Worm (Caenorhabditis elegans): ENCODE results near the gene F09B12.5.

The F09B12.5 gene

ce11 chrX:15084395-15084794, at the start of gene F09B12.5:
Gene F09B12.5 (plus strand): TSS chrX:15084695.
- TF ChIP-seq flt-1 (GFP tag; IDR thresholded peaks at IDR 0.05) (no peak), ztf-23 (GFP tag; IDR thresholded peaks at IDR 0.05) (no peak), klf-2 (GFP tag; conservative IDR thresholded peaks at IDR 0.05) (no peak), cog-1 (tag; optimal IDR thresholded peaks at IDR 0.05) (no peak), ztf-29 (GFP tag; IDR thresholded peaks at IDR 0.05) (no peak), ref-1 (GFP tag; conservative IDR thresholded peaks at IDR 0.05) (no peak), med-1 (GFP tag; optimal IDR thresholded peaks at IDR 0.05; ENCODE audit: insufficient read depth) (no peak), tab-1 (GFP tag; IDR thresholded peaks at IDR 0.05) (no peak), T22C8.4 (GFP tag; IDR thresholded peaks at IDR 0.05) (no peak)

- TF ChIP-seq flt-1 (GFP tag; IDR thresholded peaks at IDR 0.05) = no peak
- no peak for TF ChIP-seq ztf-23 (GFP tag; IDR thresholded peaks at IDR 0.05)
- no peak for TF ChIP-seq cog-1 (tag; optimal IDR thresholded peaks at IDR 0.05)
- no peak for TF ChIP-seq ztf-29 (GFP tag; IDR thresholded peaks at IDR 0.05)
- TF ChIP-seq klf-2 (GFP tag; conservative IDR thresholded peaks at IDR 0.05) = no peak
- TF ChIP-seq tab-1 (GFP tag; IDR thresholded peaks at IDR 0.05) = no peak
- TF ChIP-seq ref-1 (GFP tag; conservative IDR thresholded peaks at IDR 0.05) = no peak
- no peak for TF ChIP-seq T22C8.4 (GFP tag; IDR thresholded peaks at IDR 0.05)
- TF ChIP-seq med-1 (GFP tag; optimal IDR thresholded peaks at IDR 0.05; ENCODE audit: insufficient read depth) = no peak
Measured at ce11 chrX:15034787-15035186, 49.7 kb upstream of the F09B12.5 start, which contains the start of gene dsc-1. Gene dsc-1 (minus strand): TSS chrX:15034832.

- TF ChIP-seq ztf-23 (GFP tag; IDR thresholded peaks at IDR 0.05) (no peak), ref-1 (GFP tag; conservative IDR thresholded peaks at IDR 0.05) (no peak), ztf-29 (GFP tag; IDR thresholded peaks at IDR 0.05) (no peak), cog-1 (tag; optimal IDR thresholded peaks at IDR 0.05) (no peak), tab-1 (GFP tag; IDR thresholded peaks at IDR 0.05) (no peak), med-1 (GFP tag; optimal IDR thresholded peaks at IDR 0.05; ENCODE audit: insufficient read depth) (no peak), T22C8.4 (GFP tag; IDR thresholded peaks at IDR 0.05) (no peak), klf-2 (GFP tag; conservative IDR thresholded peaks at IDR 0.05) (no peak)
Measured at ce11 chrX:15035748-15036147, 48.7 kb upstream of the F09B12.5 start.

- TF ChIP-seq tab-1 (GFP tag; IDR thresholded peaks at IDR 0.05) (no peak), klf-2 (GFP tag; conservative IDR thresholded peaks at IDR 0.05) (no peak), flt-1 (GFP tag; IDR thresholded peaks at IDR 0.05) (no peak), ref-1 (GFP tag; conservative IDR thresholded peaks at IDR 0.05) (no peak), T22C8.4 (GFP tag; IDR thresholded peaks at IDR 0.05) (no peak), ztf-29 (GFP tag; IDR thresholded peaks at IDR 0.05) (no peak), med-1 (GFP tag; optimal IDR thresholded peaks at IDR 0.05; ENCODE audit: insufficient read depth) (no peak), ztf-23 (GFP tag; IDR thresholded peaks at IDR 0.05) (no peak), cog-1 (tag; optimal IDR thresholded peaks at IDR 0.05) (no peak)
Measured at ce11 chrX:15036287-15036686, 48.2 kb upstream of the F09B12.5 start.

- no peak for TF ChIP-seq ref-1 (GFP tag; conservative IDR thresholded peaks at IDR 0.05)
- no peak for TF ChIP-seq ztf-29 (GFP tag; IDR thresholded peaks at IDR 0.05)
- TF ChIP-seq flt-1 (GFP tag; IDR thresholded peaks at IDR 0.05) = no peak
Measured at ce11 chrX:15039029-15039695, 45.3 kb upstream of the F09B12.5 start.

- no peak for TF ChIP-seq ztf-29 (GFP tag; IDR thresholded peaks at IDR 0.05)
- TF ChIP-seq tab-1 (GFP tag; IDR thresholded peaks at IDR 0.05) = no peak
Measured at ce11 chrX:15039696-15040212, 44.7 kb upstream of the F09B12.5 start.

- peak; percentile 80 for TF ChIP-seq flt-1 (GFP tag; IDR thresholded peaks at IDR 0.05)
- TF ChIP-seq cog-1 (tag; optimal IDR thresholded peaks at IDR 0.05) = peak; percentile 90
- TF ChIP-seq T22C8.4 (GFP tag; IDR thresholded peaks at IDR 0.05) = no peak
- TF ChIP-seq tab-1 (GFP tag; IDR thresholded peaks at IDR 0.05) = peak; percentile 50; the same call in 1 of the 2 replicates
- TF ChIP-seq ztf-29 (GFP tag; IDR thresholded peaks at IDR 0.05) = 0 out of 2 replicates have a peak, but pooled peaks have one; percentile 50
- TF ChIP-seq ref-1 (GFP tag; conservative IDR thresholded peaks at IDR 0.05) = no peak
Measured at ce11 chrX:15040552-15041080, 43.9 kb upstream of the F09B12.5 start, which contains the start of gene C18B12.4. Gene C18B12.4 (minus strand): TSS chrX:15040602.

- TF ChIP-seq ztf-23 (GFP tag; IDR thresholded peaks at IDR 0.05) (no peak), klf-2 (GFP tag; conservative IDR thresholded peaks at IDR 0.05) (no peak), cog-1 (tag; optimal IDR thresholded peaks at IDR 0.05) (no peak), ref-1 (GFP tag; conservative IDR thresholded peaks at IDR 0.05) (no peak), T22C8.4 (GFP tag; IDR thresholded peaks at IDR 0.05) (no peak), flt-1 (GFP tag; IDR thresholded peaks at IDR 0.05) (no peak), tab-1 (GFP tag; IDR thresholded peaks at IDR 0.05) (no peak)
Measured at ce11 chrX:15041340-15041739, 43.2 kb upstream of the F09B12.5 start.

- no peak for TF ChIP-seq ztf-23 (GFP tag; IDR thresholded peaks at IDR 0.05)
- TF ChIP-seq med-1 (GFP tag; optimal IDR thresholded peaks at IDR 0.05; ENCODE audit: insufficient read depth) = no peak
- TF ChIP-seq ref-1 (GFP tag; conservative IDR thresholded peaks at IDR 0.05) = no peak
- TF ChIP-seq T22C8.4 (GFP tag; IDR thresholded peaks at IDR 0.05) = no peak
- no peak for TF ChIP-seq flt-1 (GFP tag; IDR thresholded peaks at IDR 0.05)
- no peak for TF ChIP-seq ztf-29 (GFP tag; IDR thresholded peaks at IDR 0.05)
Measured at ce11 chrX:15042549-15042948, 41.9 kb upstream of the F09B12.5 start.

ce11 chrX:15045401-15045800, 39.1 kb upstream of the F09B12.5 start:
- TF ChIP-seq T22C8.4 (GFP tag; IDR thresholded peaks at IDR 0.05) (no peak), klf-2 (GFP tag; conservative IDR thresholded peaks at IDR 0.05) (no peak), tab-1 (GFP tag; IDR thresholded peaks at IDR 0.05) (no peak), med-1 (GFP tag; optimal IDR thresholded peaks at IDR 0.05; ENCODE audit: insufficient read depth) (no peak), ztf-29 (GFP tag; IDR thresholded peaks at IDR 0.05) (no peak), flt-1 (GFP tag; IDR thresholded peaks at IDR 0.05) (no peak), ztf-23 (GFP tag; IDR thresholded peaks at IDR 0.05) (no peak), ref-1 (GFP tag; conservative IDR thresholded peaks at IDR 0.05) (no peak), cog-1 (tag; optimal IDR thresholded peaks at IDR 0.05) (no peak)
